Worm (Caenorhabditis elegans) whole organism, L4 larva: ENCODE results near the gene F22D3.4.

ENCODE experiments used
- egl-27 ChIP-seq: sonication (generic microtip); optimal IDR thresholded peaks from 3 replicates; lab custom pipeline; 2017; ENCODE audit warnings: missing biosample characterization, missing genetic modification reagents, missing genetic modification characterization
- lsy-2 ChIP-seq, 2 experiments: fragments of 150-350 bp in 1 of 2; sonication (generic microtip) in 1 of 2; optimal IDR thresholded peaks; 2 replicates each; lab custom pipeline; 2014 to 2017; ENCODE audit warnings: missing biosample characterization in 2 of 2, missing genetic modification characterization in 2 of 2
- nhr-11 ChIP-seq: fragments of 150-350 bp; optimal IDR thresholded peaks from 2 replicates; lab custom pipeline; 2014; ENCODE audit warnings: missing biosample characterization, missing genetic modification characterization
- nhr-77 ChIP-seq: fragments of 150-350 bp; optimal IDR thresholded peaks from 2 replicates; lab custom pipeline; 2014; ENCODE audit warnings: missing biosample characterization, missing genetic modification characterization

DNA sequence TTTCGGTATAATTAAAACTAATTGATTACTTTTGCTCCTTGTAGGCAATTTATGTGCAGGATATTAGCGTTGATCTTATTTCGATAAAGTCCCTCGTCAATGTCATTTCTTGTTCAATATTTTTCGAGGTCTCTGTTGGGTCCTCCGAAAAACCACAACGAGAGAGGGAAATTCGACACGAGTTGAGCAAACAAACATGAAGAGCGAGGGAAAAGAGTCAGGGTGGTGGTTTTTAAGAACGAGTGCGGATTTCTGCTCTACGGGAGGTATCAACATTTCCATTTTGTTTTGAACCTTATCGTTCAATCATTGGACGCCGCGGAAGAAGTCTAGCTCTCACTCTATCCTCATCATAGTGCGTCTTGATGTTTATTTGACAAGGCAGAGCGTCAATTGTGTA lies 7.3 kb upstream of the F22D3.4 start:
- TF ChIP-seq egl-27 (tag; lab: Kevin White, UChicago) (no peak), nhr-77 (tag; lab: Kevin White, UChicago) (no peak), nhr-11 (no peak), lsy-2 (tag; optimal IDR thresholded peaks at IDR 0.05; lab: Kevin White, UChicago) (no peak)
